Fruit fly (Drosophila melanogaster) whole organism, embryonic: ENCODE data around the gene haf.

Experiments
- Aef1 ChIP-seq: fragments of 200-800 bp; sonication (Bioruptor generic); IDR thresholded peaks from 3 replicates; pipeline ENCODE4 v1.3.6; 2022; ENCODE audit warnings: missing biosample characterization, missing genetic modification characterization
- Atf6 ChIP-seq: fragments of 200-800 bp; sonication (Bioruptor generic); IDR thresholded peaks from 2 replicates; pipeline ENCODE4 v1.3.6; 2022; ENCODE audit warnings: missing biosample characterization, missing genetic modification characterization
- Awh ChIP-seq: fragments of 200-800 bp; sonication (Bioruptor generic); IDR thresholded peaks from 2 replicates; pipeline ENCODE4, ENCODE4 v1.3.6; 2022; ENCODE audit warnings: missing biosample characterization, missing genetic modification characterization
- B-H2 ChIP-seq: fragments of 200-800 bp; sonication (Bioruptor generic); optimal IDR thresholded peaks from 2 replicates; lab custom pipeline; 2018; ENCODE audit warnings: missing biosample characterization, mild to moderate bottlenecking, missing genetic modification characterization
- CG1024 ChIP-seq: fragments of 200-800 bp; sonication (Bioruptor generic); IDR thresholded peaks from 2 replicates; pipeline ENCODE4 v1.3.6; 2022; ENCODE audit warnings: missing biosample characterization, missing genetic modification characterization
- CG10366 ChIP-seq: fragments of 200-800 bp; sonication (Bioruptor generic); IDR thresholded peaks from 2 replicates; pipeline ENCODE4 v1.3.6; 2022; ENCODE audit warnings: missing biosample characterization, missing genetic modification characterization
- CG10979 ChIP-seq: fragments of 200-800 bp; sonication (Bioruptor generic); optimal IDR thresholded peaks from 2 replicates; lab custom pipeline; 2018; ENCODE audit warnings: missing biosample characterization, mild to moderate bottlenecking, missing genetic modification characterization, moderate library complexity
- CG12219 ChIP-seq: fragments of 200-800 bp; sonication (Bioruptor generic); optimal IDR thresholded peaks from 3 replicates; lab custom pipeline; 2018; ENCODE audit warnings: missing biosample characterization, mild to moderate bottlenecking, missing genetic modification characterization
- CG12391 ChIP-seq: fragments of 200-800 bp; sonication (Bioruptor generic); optimal IDR thresholded peaks from 3 replicates; lab custom pipeline; 2018; ENCODE audit warnings: missing biosample characterization, mild to moderate bottlenecking, missing genetic modification characterization, moderate library complexity
- CG15696 ChIP-seq: fragments of 200-800 bp; sonication (Bioruptor generic); optimal IDR thresholded peaks from 2 replicates; lab custom pipeline; 2019; ENCODE audit warnings: missing biosample characterization, mild to moderate bottlenecking, missing genetic modification characterization, moderate library complexity
- CG2889 ChIP-seq: fragments of 200-800 bp; sonication (Bioruptor generic); IDR thresholded peaks from 3 replicates; pipeline ENCODE4 v1.3.6; 2022; ENCODE audit warnings: missing biosample characterization, missing genetic modification characterization
- CG31224 ChIP-seq: fragments of 200-800 bp; sonication (Bioruptor generic); IDR thresholded peaks from 2 replicates; pipeline ENCODE4 v1.3.6; 2022; ENCODE audit warnings: missing biosample characterization, missing genetic modification characterization
- CG3281 ChIP-seq: fragments of 200-800 bp; sonication (Bioruptor generic); optimal IDR thresholded peaks from 3 replicates; lab custom pipeline; 2017; ENCODE audit warnings: missing biosample characterization, mild to moderate bottlenecking, missing genetic modification characterization
- CG43689 ChIP-seq: fragments of 200-800 bp; sonication (Bioruptor generic); IDR thresholded peaks from 2 replicates; pipeline ENCODE4 v1.3.6; 2022; ENCODE audit warnings: missing biosample characterization, missing genetic modification characterization
- CG4730 ChIP-seq: fragments of 200-800 bp; sonication (Bioruptor generic); IDR thresholded peaks from 2 replicates; pipeline ENCODE4 v1.3.6; 2022; ENCODE audit warnings: missing biosample characterization, missing genetic modification characterization
- CG6175 ChIP-seq: fragments of 200-800 bp; sonication (Bioruptor generic); IDR thresholded peaks from 3 replicates; pipeline ENCODE4 v1.3.6; 2022; ENCODE audit warnings: missing biosample characterization, missing genetic modification characterization
- CG7271 ChIP-seq: fragments of 200-800 bp; sonication (Bioruptor generic); optimal IDR thresholded peaks from 2 replicates; lab custom pipeline; 2018; ENCODE audit warnings: missing biosample characterization, mild to moderate bottlenecking, missing genetic modification characterization, moderate library complexity
- CG7357 ChIP-seq: fragments of 200-800 bp; sonication (Bioruptor generic); IDR thresholded peaks from 3 replicates; pipeline ENCODE4 v1.3.6; 2022; ENCODE audit warnings: missing biosample characterization, missing genetic modification characterization
- CG8359 ChIP-seq: fragments of 200-800 bp; sonication (Bioruptor generic); optimal IDR thresholded peaks from 2 replicates; lab custom pipeline; 2017; ENCODE audit warnings: missing biosample characterization, mild to moderate bottlenecking, missing genetic modification characterization, borderline replicate concordance
- CG8478 ChIP-seq: fragments of >200 bp; optimal IDR thresholded peaks from 2 replicates; lab custom pipeline; 2018
- CG9817 ChIP-seq: fragments of 200-800 bp; sonication (Bioruptor generic); optimal IDR thresholded peaks from 2 replicates; lab custom pipeline; 2018; ENCODE audit warnings: missing biosample characterization, mild to moderate bottlenecking, missing genetic modification characterization, moderate library complexity
- CHES-1-like ChIP-seq: fragments of 200-800 bp; sonication (Bioruptor generic); optimal IDR thresholded peaks from 2 replicates; lab custom pipeline; 2016; ENCODE audit warnings: missing biosample characterization, missing genetic modification characterization
- Camta ChIP-seq: fragments of 200-800 bp; sonication (Bioruptor generic); optimal IDR thresholded peaks from 2 replicates; lab custom pipeline; 2016; ENCODE audit warnings: missing biosample characterization, missing genetic modification characterization
- Dbx ChIP-seq: fragments of 200-800 bp; sonication (Bioruptor generic); IDR thresholded peaks from 3 replicates; pipeline ENCODE4 v1.3.6; 2022; ENCODE audit warnings: missing biosample characterization, missing genetic modification characterization
- Gug ChIP-seq: fragments of 200-800 bp; sonication (Bioruptor generic); IDR thresholded peaks from 4 replicates; pipeline ENCODE4 v1.3.6; 2022; ENCODE audit warnings: missing biosample characterization, missing genetic modification characterization
- HHEX ChIP-seq: fragments of 200-800 bp; sonication (Bioruptor generic); optimal IDR thresholded peaks from 3 replicates; lab custom pipeline; 2017; ENCODE audit warnings: missing biosample characterization, mild to moderate bottlenecking, missing genetic modification characterization, missing genetic modification reagents
- Hsf ChIP-seq: fragments of 200-800 bp; sonication (Bioruptor generic); optimal IDR thresholded peaks from 3 replicates; lab custom pipeline; 2016; ENCODE audit warnings: missing biosample characterization, missing genetic modification characterization
- MESR4 ChIP-seq: fragments of 200-800 bp; sonication (Bioruptor generic); optimal IDR thresholded peaks from 2 replicates; lab custom pipeline; 2018; ENCODE audit warnings: missing biosample characterization, mild to moderate bottlenecking, missing genetic modification characterization, moderate library complexity
- Meics ChIP-seq: fragments of 200-800 bp; sonication (Bioruptor generic); optimal IDR thresholded peaks from 2 replicates; lab custom pipeline; 2017; ENCODE audit warnings: missing biosample characterization, mild to moderate bottlenecking, missing genetic modification characterization
- Mes4 ChIP-seq: fragments of 200-800 bp; sonication (Bioruptor generic); optimal IDR thresholded peaks from 2 replicates; lab custom pipeline; 2016; ENCODE audit warnings: missing biosample characterization, missing genetic modification characterization
- Mrtf ChIP-seq: fragments of 200-800 bp; sonication (Bioruptor generic); IDR thresholded peaks from 3 replicates; pipeline ENCODE4 v1.3.6; 2022; ENCODE audit warnings: missing biosample characterization, missing genetic modification characterization
- Sox102F ChIP-seq: fragments of 200-800 bp; sonication (Bioruptor generic); optimal IDR thresholded peaks from 2 replicates; lab custom pipeline; 2018; ENCODE audit warnings: missing biosample characterization, mild to moderate bottlenecking, missing genetic modification characterization, moderate library complexity
- abd-A ChIP-seq: fragments of 200-800 bp; sonication (Bioruptor generic); optimal IDR thresholded peaks from 3 replicates; lab custom pipeline; 2019; ENCODE audit warnings: missing biosample characterization, mild to moderate bottlenecking, missing genetic modification characterization, moderate library complexity
- bowl ChIP-seq: fragments of 200-800 bp; sonication (Bioruptor generic); IDR thresholded peaks from 2 replicates; pipeline ENCODE4 v1.3.6; 2022; ENCODE audit warnings: missing biosample characterization, missing genetic modification characterization
- btn ChIP-seq: fragments of 200-800 bp; sonication (Bioruptor generic); optimal IDR thresholded peaks from 2 replicates; lab custom pipeline; 2016; ENCODE audit warnings: missing biosample characterization, missing genetic modification characterization
- danr ChIP-seq: fragments of 200-800 bp; sonication (Bioruptor generic); IDR thresholded peaks from 2 replicates; pipeline ENCODE4 v1.3.6; 2022; ENCODE audit warnings: missing biosample characterization, missing genetic modification characterization
- dm ChIP-seq: fragments of 200-800 bp; sonication (Bioruptor generic); optimal IDR thresholded peaks from 3 replicates; lab custom pipeline; 2016; ENCODE audit warnings: missing biosample characterization, missing genetic modification characterization
- esg ChIP-seq: fragments of 200-800 bp; sonication (Bioruptor generic); conservative IDR thresholded peaks from 2 replicates; pipeline ENCODE4 v1.3.6; 2022; ENCODE audit warnings: missing biosample characterization, missing genetic modification characterization
- exex ChIP-seq: fragments of 200-800 bp; sonication (Bioruptor generic); optimal IDR thresholded peaks from 4 replicates; lab custom pipeline; 2018; ENCODE audit warnings: missing biosample characterization, mild to moderate bottlenecking, missing genetic modification characterization, moderate library complexity
- ftz-f1 ChIP-seq: fragments of 200-800 bp; sonication (Bioruptor generic); optimal IDR thresholded peaks from 2 replicates; lab custom pipeline; 2016; ENCODE audit warnings: missing biosample characterization, missing genetic modification characterization
- hth ChIP-seq: fragments of >200 bp; optimal IDR thresholded peaks from 2 replicates; lab custom pipeline; 2017; ENCODE audit warnings: inconsistent platforms
- knrl ChIP-seq: fragments of 200-800 bp; sonication (Bioruptor generic); IDR thresholded peaks from 3 replicates; pipeline ENCODE4 v1.3.6; 2022; ENCODE audit warnings: missing biosample characterization, missing genetic modification characterization; ENCODE audit not compliant: partially characterized antibody
- pb ChIP-seq: fragments of 200-800 bp; sonication (Bioruptor generic); optimal IDR thresholded peaks from 3 replicates; lab custom pipeline; 2016; ENCODE audit warnings: missing biosample characterization, missing genetic modification characterization
- prd ChIP-seq, 3 experiments: fragments of >200 bp in 2 of 3; fragments of 200-800 bp in 1 of 3; sonication (Bioruptor generic) in 1 of 3; optimal IDR thresholded peaks in 2 of 3; IDR thresholded peaks in 1 of 3; 2 replicates in 2 of 3; 3 replicates in 1 of 3; pipeline versions ENCODE4 v1.3.6 to Lab custom; 2017 to 2022; ENCODE audit warnings: missing biosample characterization in 1 of 3, missing genetic modification characterization in 1 of 3
- sc ChIP-seq, 3 experiments: fragments of >200 bp in 2 of 3; fragments of 200-800 bp in 1 of 3; sonication (Bioruptor generic) in 1 of 3; optimal IDR thresholded peaks; 2 replicates in 2 of 3; 3 replicates in 1 of 3; lab custom pipeline; 2017; ENCODE audit warnings: mild to moderate bottlenecking in 1 of 3, missing biosample characterization in 1 of 3, missing genetic modification characterization in 1 of 3, missing genetic modification reagents in 1 of 3
- sisA ChIP-seq: fragments of 200-800 bp; sonication (Bioruptor generic); IDR thresholded peaks from 2 replicates; pipeline ENCODE4 v1.3.6; 2022; ENCODE audit warnings: missing biosample characterization, missing genetic modification characterization
- sna ChIP-seq: fragments of 200-800 bp; sonication (Bioruptor generic); IDR thresholded peaks from 2 replicates; pipeline ENCODE4 v1.3.6; 2022; ENCODE audit warnings: missing biosample characterization, missing genetic modification characterization; ENCODE audit not compliant: partially characterized antibody
- ssp ChIP-seq: fragments of 200-800 bp; sonication (Bioruptor generic); IDR thresholded peaks from 2 replicates; pipeline ENCODE4 v1.3.6; 2022; ENCODE audit warnings: missing biosample characterization, missing genetic modification characterization
- twi ChIP-seq: fragments of 200-800 bp; optimal IDR thresholded peaks from 2 replicates; lab custom pipeline; 2019; ENCODE audit warnings: missing biosample characterization, mild to moderate bottlenecking, missing genetic modification characterization, moderate library complexity
- vnd ChIP-seq: fragments of 200-800 bp; sonication (Bioruptor generic); IDR thresholded peaks from 3 replicates; pipeline ENCODE4 v1.3.6; 2022; ENCODE audit warnings: missing biosample characterization, missing genetic modification characterization; ENCODE audit not compliant: partially characterized antibody

haf gene

DNA sequence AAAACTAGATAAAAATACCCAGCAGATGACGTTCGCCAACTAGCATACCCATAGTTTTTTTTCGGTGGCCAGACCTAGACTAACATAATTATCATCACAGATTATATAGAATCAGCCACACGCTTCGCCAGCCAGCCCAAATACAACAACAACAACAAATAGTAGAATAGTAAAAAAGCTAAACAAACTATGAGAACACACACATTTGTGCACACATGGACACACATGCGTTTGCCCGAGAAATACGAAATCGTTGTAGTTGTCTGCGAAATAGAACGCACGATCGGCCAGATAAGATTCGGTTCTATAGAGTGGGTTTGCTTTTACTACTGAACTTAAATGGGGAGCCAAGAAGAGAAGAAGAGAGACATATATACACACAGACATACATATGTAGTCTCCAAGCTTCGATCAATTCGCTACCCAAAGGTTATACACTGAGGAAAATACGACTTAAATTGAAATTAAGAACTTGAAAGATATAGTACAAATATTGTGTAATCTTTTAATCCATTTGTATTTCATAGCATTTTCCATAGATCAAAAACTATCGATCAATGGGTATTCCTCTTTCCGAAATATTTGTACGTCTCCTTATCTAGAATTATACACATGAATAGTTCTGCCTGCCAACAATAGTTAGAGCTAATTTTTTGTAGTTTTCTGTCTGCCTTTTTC, 73.0 kb downstream of the haf start (continued):
- TF ChIP-seq CG8359 (GFP tag; lab: Kevin White, UChicago) (no peak), Meics (peak; percentile 71), sna (GFP tag; lab: Robert Waterston, UW) (no peak), danr (GFP tag; lab: Robert Waterston, UW) (peak; percentile 42; the same call in 1 of the 2 replicates), ftz-f1 (GFP tag; lab: Kevin White, UChicago) (peak; percentile 70), Sox102F (GFP tag; lab: Kevin White, UChicago) (peak; percentile 48), CG4730 (GFP tag; lab: Robert Waterston, UW) (no peak), ssp (GFP tag; lab: Robert Waterston, UW) (no peak), dm (GFP tag; lab: Kevin White, UChicago) (no peak), HHEX (GFP tag; lab: Kevin White, UChicago) (peak; percentile 4), Camta (GFP tag; lab: Kevin White, UChicago) (peak; percentile 27), sc (optimal IDR thresholded peaks at IDR 0.05; lab: Kevin White, UChicago) (no peak), sc (GFP tag; optimal IDR thresholded peaks at IDR 0.05; lab: Kevin White, UChicago) (no peak), CG3281 (GFP tag; lab: Kevin White, UChicago) (peak; percentile 67), Gug (GFP tag; lab: Robert Waterston, UW) (0 out of 4 replicates have a peak, but pooled peaks have one; percentile 8), pb (GFP tag; lab: Kevin White, UChicago) (no peak), Dbx (GFP tag; lab: Robert Waterston, UW) (peak; percentile 83), CG2889 (GFP tag; lab: Robert Waterston, UW) (no peak), Atf6 (GFP tag; lab: Robert Waterston, UW) (peak; percentile 83), hth (lab: Kevin White, UChicago) (no peak), Mrtf (no peak), Awh (GFP tag; lab: Robert Waterston, UW) (no peak), twi (tag; lab: Kevin White, UChicago) (no peak), CG12391 (peak; percentile 59), CG7271 (tag; lab: Kevin White, UChicago) (no peak), CG7357 (GFP tag; lab: Robert Waterston, UW) (peak; percentile 44; the same call in 2 of the 3 replicates), Mes4 (GFP tag; lab: Kevin White, UChicago) (no peak), Hsf (GFP tag; lab: Kevin White, UChicago) (peak; percentile 33), CG43689 (GFP tag; lab: Robert Waterston, UW) (no peak), esg (GFP tag; lab: Robert Waterston, UW) (no peak), bowl (no peak), sisA (no peak), Aef1 (GFP tag; lab: Robert Waterston, UW) (no peak), abd-A (peak; percentile 59), CG10366 (GFP tag; lab: Robert Waterston, UW) (peak; percentile 42; the same call in 1 of the 2 replicates), CG1024 (GFP tag; lab: Robert Waterston, UW) (no peak), CG9817 (tag; lab: Kevin White, UChicago) (peak; percentile 40), CG6175 (GFP tag; lab: Robert Waterston, UW) (peak; percentile 15; the same call in 1 of the 3 replicates), CG10979 (tag; lab: Kevin White, UChicago) (no peak), MESR4 (GFP tag; lab: Kevin White, UChicago) (no peak), CG15696 (no peak), knrl (no peak), CG31224 (GFP tag; lab: Robert Waterston, UW) (peak; percentile 57), exex (peak; percentile 88), prd (optimal IDR thresholded peaks at IDR 0.05; lab: Kevin White, UChicago) (no peak), prd (GFP tag; IDR thresholded peaks at IDR 0.05; lab: Robert Waterston, UW) (peak; percentile 59; the same call in 1 of the 3 replicates), CHES-1-like (GFP tag; lab: Kevin White, UChicago) (no peak), CG12219 (GFP tag; lab: Kevin White, UChicago) (no peak), CG8478 (lab: Kevin White, UChicago) (no peak), btn (GFP tag; lab: Kevin White, UChicago) (no peak), vnd (no peak), B-H2 (GFP tag; lab: Kevin White, UChicago) (peak; percentile 23)
